Fruit fly (Drosophila melanogaster) whole organism, embryonic: Measurements from ENCODE around the gene ssp.

ENCODE experiments used
- Atf3 ChIP-seq: fragments of 200-800 bp; sonication (Bioruptor generic); optimal IDR thresholded peaks from 3 replicates; lab custom pipeline; 2016; ENCODE audit warnings: missing biosample characterization, missing genetic modification characterization
- Awh ChIP-seq: fragments of 200-800 bp; sonication (Bioruptor generic); IDR thresholded peaks from 2 replicates; pipeline ENCODE4, ENCODE4 v1.3.6; 2022; ENCODE audit warnings: missing biosample characterization, missing genetic modification characterization
- CG10147 ChIP-seq: fragments of 200-800 bp; sonication (Bioruptor generic); optimal IDR thresholded peaks from 2 replicates; lab custom pipeline; 2019; ENCODE audit warnings: missing biosample characterization, mild to moderate bottlenecking, missing genetic modification characterization, moderate library complexity
- CG10267 ChIP-seq: fragments of 200-800 bp; sonication (Bioruptor generic); optimal IDR thresholded peaks from 2 replicates; lab custom pipeline; 2018; ENCODE audit warnings: missing biosample characterization, mild to moderate bottlenecking, missing genetic modification characterization, moderate library complexity
- CG10321 ChIP-seq: fragments of 200-800 bp; sonication (Bioruptor generic); IDR thresholded peaks from 2 replicates; pipeline ENCODE4 v1.3.6; 2022; ENCODE audit warnings: missing biosample characterization, missing genetic modification characterization
- CG10959 ChIP-seq: fragments of 200-800 bp; sonication (Bioruptor generic); IDR thresholded peaks from 2 replicates; pipeline ENCODE4 v1.3.6; 2022; ENCODE audit warnings: missing biosample characterization, missing genetic modification characterization
- CG12299 ChIP-seq: fragments of 200-800 bp; sonication (Bioruptor generic); optimal IDR thresholded peaks from 2 replicates; lab custom pipeline; 2018; ENCODE audit warnings: missing biosample characterization, mild to moderate bottlenecking, missing genetic modification characterization
- CG12942 ChIP-seq: fragments of 200-800 bp; sonication (Bioruptor generic); optimal IDR thresholded peaks from 3 replicates; lab custom pipeline; 2016; ENCODE audit warnings: missing biosample characterization, missing genetic modification characterization
- CG13775 ChIP-seq: fragments of 200-800 bp; sonication (Bioruptor generic); optimal IDR thresholded peaks from 3 replicates; lab custom pipeline; 2017; ENCODE audit warnings: missing biosample characterization, mild to moderate bottlenecking, missing genetic modification characterization
- CG15269 ChIP-seq: fragments of 200-800 bp; sonication (Bioruptor generic); optimal IDR thresholded peaks from 2 replicates; lab custom pipeline; 2018; ENCODE audit warnings: missing biosample characterization, mild to moderate bottlenecking, missing genetic modification characterization, moderate library complexity
- CG15514 ChIP-seq: fragments of 200-800 bp; sonication (Bioruptor generic); optimal IDR thresholded peaks from 3 replicates; lab custom pipeline; 2017; ENCODE audit warnings: missing biosample characterization, missing genetic modification characterization, mild to moderate bottlenecking, moderate library complexity, missing genetic modification reagents
- CG17359 ChIP-seq: fragments of 200-800 bp; sonication (Bioruptor generic); optimal IDR thresholded peaks from 3 replicates; lab custom pipeline; 2018; ENCODE audit warnings: missing biosample characterization, mild to moderate bottlenecking, missing genetic modification characterization, moderate library complexity
- CG17829 ChIP-seq: fragments of 200-800 bp; optimal IDR thresholded peaks from 2 replicates; lab custom pipeline; 2019; ENCODE audit warnings: missing biosample characterization, mild to moderate bottlenecking, missing genetic modification characterization, moderate library complexity
- CG1792 ChIP-seq: fragments of 200-800 bp; sonication (Bioruptor generic); optimal IDR thresholded peaks from 2 replicates; lab custom pipeline; 2016; ENCODE audit warnings: missing biosample characterization, missing genetic modification characterization
- CG2129 ChIP-seq: fragments of 200-800 bp; sonication (Bioruptor generic); IDR thresholded peaks from 2 replicates; pipeline ENCODE4 v1.3.6; 2022; ENCODE audit warnings: missing biosample characterization, missing genetic modification characterization; ENCODE audit not compliant: partially characterized antibody
- CG2712 ChIP-seq: fragments of 200-800 bp; optimal IDR thresholded peaks from 3 replicates; lab custom pipeline; 2019; ENCODE audit warnings: missing biosample characterization, mild to moderate bottlenecking, missing genetic modification characterization, moderate library complexity
- CG2889 ChIP-seq: fragments of 200-800 bp; sonication (Bioruptor generic); IDR thresholded peaks from 3 replicates; pipeline ENCODE4 v1.3.6; 2022; ENCODE audit warnings: missing biosample characterization, missing genetic modification characterization
- CG31388 ChIP-seq: fragments of 200-800 bp; sonication (Bioruptor generic); optimal IDR thresholded peaks from 2 replicates; lab custom pipeline; 2016; ENCODE audit warnings: missing biosample characterization, missing genetic modification characterization
- CG31441 ChIP-seq: fragments of 200-800 bp; sonication (Bioruptor generic); IDR thresholded peaks from 2 replicates; pipeline ENCODE4 v1.3.6; 2022; ENCODE audit warnings: missing biosample characterization, missing genetic modification characterization
- CG32532 ChIP-seq: fragments of 200-800 bp; sonication (Bioruptor generic); IDR thresholded peaks from 2 replicates; pipeline ENCODE4 v1.3.6; 2022; ENCODE audit warnings: missing biosample characterization, missing genetic modification characterization
- CG4328 ChIP-seq: fragments of 200-800 bp; sonication (Bioruptor generic); optimal IDR thresholded peaks from 3 replicates; lab custom pipeline; 2017; ENCODE audit warnings: missing biosample characterization, missing genetic modification reagents, missing genetic modification characterization
- CG6791 ChIP-seq: fragments of 200-800 bp; sonication (Bioruptor generic); IDR thresholded peaks from 3 replicates; pipeline ENCODE4 v1.3.6; 2022; ENCODE audit warnings: missing biosample characterization, missing genetic modification characterization; ENCODE audit not compliant: partially characterized antibody
- CG7745 ChIP-seq: fragments of 200-800 bp; sonication (Bioruptor generic); optimal IDR thresholded peaks from 2 replicates; lab custom pipeline; 2018; ENCODE audit warnings: missing biosample characterization, mild to moderate bottlenecking, missing genetic modification characterization, moderate library complexity
- E2f2 ChIP-seq: fragments of 200-800 bp; sonication (Bioruptor generic); IDR thresholded peaks from 2 replicates; pipeline ENCODE4 v1.3.6; 2022; ENCODE audit warnings: missing biosample characterization, missing genetic modification characterization
- Ets65A ChIP-seq: fragments of 200-800 bp; sonication (Bioruptor generic); peaks from one replicate; lab custom pipeline; 2016; ENCODE audit warnings: missing biosample characterization, missing genetic modification characterization
- Gsc ChIP-seq: fragments of 200-800 bp; sonication (Bioruptor generic); IDR thresholded peaks from 2 replicates; pipeline ENCODE4 v1.3.6; 2022; ENCODE audit warnings: missing biosample characterization, missing genetic modification characterization
- Gug ChIP-seq: fragments of 200-800 bp; sonication (Bioruptor generic); IDR thresholded peaks from 4 replicates; pipeline ENCODE4 v1.3.6; 2022; ENCODE audit warnings: missing biosample characterization, missing genetic modification characterization
- Hr51 ChIP-seq, 2 experiments: fragments of 200-800 bp; sonication (Bioruptor generic); optimal IDR thresholded peaks; 2 replicates in 1 of 2; 3 replicates in 1 of 2; lab custom pipeline; 2016 to 2018; ENCODE audit warnings: missing biosample characterization in 2 of 2, missing genetic modification characterization in 2 of 2, mild to moderate bottlenecking in 1 of 2, moderate library complexity in 1 of 2
- MBD-R2 ChIP-seq: fragments of 200-800 bp; sonication (Bioruptor generic); IDR thresholded peaks from 2 replicates; pipeline ENCODE4 v1.3.6; 2022; ENCODE audit warnings: missing biosample characterization, missing genetic modification characterization
- MESR4 ChIP-seq: fragments of 200-800 bp; sonication (Bioruptor generic); optimal IDR thresholded peaks from 2 replicates; lab custom pipeline; 2018; ENCODE audit warnings: missing biosample characterization, mild to moderate bottlenecking, missing genetic modification characterization, moderate library complexity
- Scr ChIP-seq: fragments of 200-800 bp; sonication (Bioruptor generic); IDR thresholded peaks from 2 replicates; pipeline ENCODE4 v1.3.6; 2022; ENCODE audit warnings: missing biosample characterization, missing genetic modification characterization; ENCODE audit not compliant: partially characterized antibody
- Side ChIP-seq: fragments of 200-800 bp; sonication (Bioruptor generic); optimal IDR thresholded peaks from 2 replicates; lab custom pipeline; 2016; ENCODE audit warnings: missing biosample characterization, missing genetic modification characterization
- Ssrp ChIP-seq: fragments of 200-800 bp; sonication (Bioruptor generic); optimal IDR thresholded peaks from 2 replicates; lab custom pipeline; 2018; ENCODE audit warnings: missing biosample characterization, mild to moderate bottlenecking, missing genetic modification characterization, moderate library complexity
- bab2 ChIP-seq: fragments of 200-800 bp; sonication (Bioruptor generic); optimal IDR thresholded peaks from 2 replicates; lab custom pipeline; 2016; ENCODE audit warnings: missing biosample characterization, missing genetic modification characterization
- bsh ChIP-seq, 2 experiments: fragments of 200-800 bp; sonication (Bioruptor generic); optimal IDR thresholded peaks; 2 replicates each; lab custom pipeline; 2017 to 2018; ENCODE audit warnings: mild to moderate bottlenecking in 2 of 2, missing biosample characterization in 2 of 2, missing genetic modification characterization in 2 of 2, moderate library complexity in 1 of 2
- chinmo ChIP-seq: fragments of 200-800 bp; sonication (Bioruptor generic); IDR thresholded peaks from 4 replicates; pipeline ENCODE4 v1.3.6; 2022; ENCODE audit warnings: missing biosample characterization, missing genetic modification characterization; ENCODE audit not compliant: partially characterized antibody
- fd3F ChIP-seq: fragments of 200-800 bp; sonication (Bioruptor generic); optimal IDR thresholded peaks from 2 replicates; lab custom pipeline; 2018; ENCODE audit warnings: missing biosample characterization, mild to moderate bottlenecking, missing genetic modification characterization, moderate library complexity
- knrl ChIP-seq: fragments of 200-800 bp; sonication (Bioruptor generic); IDR thresholded peaks from 3 replicates; pipeline ENCODE4 v1.3.6; 2022; ENCODE audit warnings: missing biosample characterization, missing genetic modification characterization; ENCODE audit not compliant: partially characterized antibody
- nmo ChIP-seq: fragments of 200-800 bp; sonication (Bioruptor generic); optimal IDR thresholded peaks from 2 replicates; lab custom pipeline; 2018; ENCODE audit warnings: missing biosample characterization, mild to moderate bottlenecking, missing genetic modification characterization, moderate library complexity
- phol ChIP-seq: fragments of 200-800 bp; sonication (Bioruptor generic); optimal IDR thresholded peaks from 3 replicates; lab custom pipeline; 2018; ENCODE audit warnings: missing biosample characterization, mild to moderate bottlenecking, missing genetic modification characterization, moderate library complexity
- pzg ChIP-seq: fragments of 200-800 bp; sonication (Bioruptor generic); optimal IDR thresholded peaks from 3 replicates; lab custom pipeline; 2018; ENCODE audit warnings: missing biosample characterization, mild to moderate bottlenecking, missing genetic modification characterization, moderate library complexity
- ranshi ChIP-seq: fragments of 200-800 bp; sonication (Bioruptor generic); IDR thresholded peaks from 2 replicates; pipeline ENCODE4 v1.3.6; 2022; ENCODE audit warnings: missing biosample characterization, missing genetic modification characterization
- rib ChIP-seq: fragments of 200-800 bp; sonication (Bioruptor generic); IDR thresholded peaks from 2 replicates; pipeline ENCODE4 v1.3.6; 2022; ENCODE audit warnings: missing biosample characterization, missing genetic modification characterization
- sd ChIP-seq: fragments of 200-800 bp; sonication (Bioruptor generic); optimal IDR thresholded peaks from 3 replicates; lab custom pipeline; 2018; ENCODE audit warnings: missing biosample characterization, mild to moderate bottlenecking, missing genetic modification characterization, moderate library complexity
- slbo ChIP-seq: fragments of 200-800 bp; sonication (Bioruptor generic); IDR thresholded peaks from 2 replicates; pipeline ENCODE4 v1.3.6; 2022; ENCODE audit warnings: missing biosample characterization, missing genetic modification characterization
- sqz ChIP-seq: fragments of 200-800 bp; sonication (Bioruptor generic); optimal IDR thresholded peaks from 3 replicates; lab custom pipeline; 2018; ENCODE audit warnings: missing biosample characterization, mild to moderate bottlenecking, missing genetic modification characterization
- ssp ChIP-seq: fragments of 200-800 bp; sonication (Bioruptor generic); IDR thresholded peaks from 2 replicates; pipeline ENCODE4 v1.3.6; 2022; ENCODE audit warnings: missing biosample characterization, missing genetic modification characterization
- stc ChIP-seq: fragments of 200-800 bp; sonication (Bioruptor generic); IDR thresholded peaks from 2 replicates; pipeline ENCODE4 v1.3.6; 2022; ENCODE audit warnings: missing biosample characterization, missing genetic modification characterization
- tll ChIP-seq, 2 experiments: fragments of 200-800 bp in 1 of 2; fragments of >200 bp in 1 of 2; sonication (Bioruptor generic) in 1 of 2; optimal IDR thresholded peaks; 2 replicates each; lab custom pipeline; 2017 to 2019; ENCODE audit warnings: missing biosample characterization in 2 of 2, missing genetic modification characterization in 2 of 2, mild to moderate bottlenecking in 1 of 2, moderate library complexity in 1 of 2

ssp gene

dm6 chr3L:12084969-12085690 is 32.9 kb upstream of the ssp start:
- TF ChIP-seq CG32532 (no peak), CG17829 (tag; lab: Kevin White, UChicago) (peak; percentile 36), Hr51 (GFP tag; optimal IDR thresholded peaks at IDR 0.05; lab: Kevin White, UChicago) (peak in 1 of 2 experiments; percentile 75), MESR4 (GFP tag; lab: Kevin White, UChicago) (no peak), bsh (GFP tag; optimal IDR thresholded peaks at IDR 0.05; lab: Kevin White, UChicago) (peak in 1 of 2 experiments; percentile 16), CG12942 (GFP tag; lab: Kevin White, UChicago) (no peak), CG10147 (GFP tag; lab: Kevin White, UChicago) (peak; percentile 23), Atf3 (no peak), CG2712 (peak; percentile 57), sqz (GFP tag; lab: Kevin White, UChicago) (peak; percentile 21), ranshi (no peak; the same call in 1 of the 2 replicates), nmo (GFP tag; lab: Kevin White, UChicago) (no peak), Ssrp (tag; lab: Kevin White, UChicago) (no peak), MBD-R2 (GFP tag; lab: Robert Waterston, UW) (no peak), CG10267 (tag; lab: Kevin White, UChicago) (peak; percentile 40), ssp (no peak), chinmo (0 out of 4 replicates have a peak, but pooled peaks have one; percentile 21), CG4328 (no peak), CG31441 (GFP tag; lab: Robert Waterston, UW) (peak; percentile 52), CG10959 (GFP tag; lab: Robert Waterston, UW) (no peak), CG13775 (GFP tag; lab: Kevin White, UChicago) (no peak), CG7745 (no peak), knrl (no peak), CG10321 (no peak), Gsc (no peak), CG2129 (GFP tag; lab: Robert Waterston, UW) (no peak), Awh (no peak), bab2 (GFP tag; lab: Kevin White, UChicago) (no peak), Gug (GFP tag; lab: Robert Waterston, UW) (no peak), Ets65A (GFP tag; lab: Kevin White, UChicago) (no peak), rib (GFP tag; lab: Robert Waterston, UW) (no peak), slbo (GFP tag; lab: Robert Waterston, UW) (no peak), tll (GFP tag; optimal IDR thresholded peaks at IDR 0.05; lab: Kevin White, UChicago) (no peak), Scr (GFP tag; lab: Robert Waterston, UW) (no peak), fd3F (GFP tag; lab: Kevin White, UChicago) (no peak), pzg (GFP tag; lab: Kevin White, UChicago) (no peak), CG1792 (GFP tag; lab: Kevin White, UChicago) (no peak), stc (GFP tag; lab: Robert Waterston, UW) (no peak), CG12299 (tag; lab: Kevin White, UChicago) (no peak), CG31388 (no peak), CG2889 (GFP tag; lab: Robert Waterston, UW) (no peak), CG15269 (peak; percentile 29), Side (GFP tag; lab: Kevin White, UChicago) (no peak), phol (tag; lab: Kevin White, UChicago) (peak; percentile 6), CG15514 (GFP tag; lab: Kevin White, UChicago) (no peak), CG6791 (GFP tag; lab: Robert Waterston, UW) (no peak), CG17359 (tag; lab: Kevin White, UChicago) (no peak), E2f2 (GFP tag; lab: Robert Waterston, UW) (no peak), sd (tag; lab: Kevin White, UChicago) (peak; percentile 9)
